Worm (Caenorhabditis elegans) whole organism, mixed stage, embryonic: Measurements from ENCODE around the gene nas-3.

ENCODE experiments used
- M03D4.4 ChIP-seq: sonication (generic microtip); optimal IDR thresholded peaks from 2 replicates; lab custom pipeline; 2017; ENCODE audit warnings: mild to moderate bottlenecking, missing genetic modification characterization, missing compliant biosample characterization
- blmp-1 ChIP-seq: fragments of 150-350 bp; optimal IDR thresholded peaks from 2 replicates; lab custom pipeline; 2014; ENCODE audit warnings: missing biosample characterization, missing genetic modification characterization
- elt-1 ChIP-seq: sonication (generic microtip); optimal IDR thresholded peaks from 2 replicates; lab custom pipeline; 2017; ENCODE audit warnings: missing genetic modification characterization, mild to moderate bottlenecking, missing compliant biosample characterization, antibody characterized with exemption, moderate library complexity, borderline replicate concordance; ENCODE audit not compliant: insufficient read depth
- ham-2 ChIP-seq: fragments of 200-800 bp; sonication (Bioruptor generic); optimal IDR thresholded peaks from 2 replicates; lab custom pipeline; 2018; ENCODE audit warnings: mild to moderate bottlenecking, missing genetic modification characterization, missing compliant biosample characterization
- lsy-2 ChIP-seq: fragments of 150-350 bp; optimal IDR thresholded peaks from 2 replicates; lab custom pipeline; 2014; ENCODE audit warnings: missing biosample characterization, missing genetic modification characterization
- mab-5 ChIP-seq: fragments of 150-350 bp; optimal IDR thresholded peaks from 2 replicates; lab custom pipeline; 2014; ENCODE audit warnings: missing biosample characterization, missing genetic modification characterization
- mep-1 ChIP-seq: fragments of 150-350 bp; optimal IDR thresholded peaks from 2 replicates; lab custom pipeline; 2017; ENCODE audit warnings: missing biosample characterization, missing genetic modification reagents, missing genetic modification characterization, inconsistent platforms
- mls-2 ChIP-seq: sonication (generic microtip); optimal IDR thresholded peaks from 2 replicates; lab custom pipeline; 2016; ENCODE audit warnings: mild to moderate bottlenecking, missing genetic modification characterization, moderate library complexity, missing compliant biosample characterization
- nhr-2 ChIP-seq: fragments of 150-350 bp; optimal IDR thresholded peaks from 2 replicates; lab custom pipeline; 2014; ENCODE audit warnings: missing biosample characterization, missing genetic modification characterization
- nhr-237 ChIP-seq: fragments of 150-350 bp; optimal IDR thresholded peaks from 2 replicates; lab custom pipeline; 2014; ENCODE audit warnings: missing biosample characterization, missing genetic modification characterization
- snpc-4 ChIP-seq: fragments of 150-350 bp; optimal IDR thresholded peaks from 2 replicates; lab custom pipeline; 2014; ENCODE audit warnings: missing biosample characterization, missing genetic modification characterization
- unc-120 ChIP-seq: sonication (generic microtip); optimal IDR thresholded peaks from 2 replicates; lab custom pipeline; 2017; ENCODE audit warnings: missing genetic modification characterization, missing compliant biosample characterization; ENCODE audit not compliant: poor library complexity, severe bottlenecking
- unc-39 ChIP-seq: fragments of 150-350 bp; optimal IDR thresholded peaks from 2 replicates; lab custom pipeline; 2014; ENCODE audit warnings: missing biosample characterization, missing genetic modification characterization
- unc-62 ChIP-seq: fragments of 150-350 bp; optimal IDR thresholded peaks from 2 replicates; lab custom pipeline; 2014; ENCODE audit warnings: missing biosample characterization, missing genetic modification reagents, missing genetic modification characterization

DNA sequence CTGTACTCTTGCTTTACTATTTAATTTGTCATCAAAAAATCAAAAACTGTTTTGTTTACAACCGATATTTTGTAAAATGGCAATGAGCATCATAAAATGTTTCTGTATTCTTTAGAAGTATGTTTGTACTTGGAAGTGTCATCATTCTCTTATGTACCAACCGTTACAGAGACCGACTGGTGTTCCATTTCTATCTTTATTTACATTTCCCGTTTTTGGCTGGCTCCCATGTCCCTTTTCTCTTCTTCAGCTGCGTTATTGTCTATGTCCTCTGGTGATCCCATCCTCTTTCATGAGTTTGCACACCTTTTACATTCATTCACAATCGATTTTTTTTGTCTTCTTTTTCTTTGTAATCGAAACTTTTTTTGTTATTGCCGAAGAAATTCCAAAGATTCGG lies 26.5 kb upstream of the nas-3 start:
- TF ChIP-seq ham-2 (GFP tag; lab: Kevin White, UChicago): no peak
- TF ChIP-seq mep-1 (tag; lab: Kevin White, UChicago): no peak
- TF ChIP-seq snpc-4 (tag; lab: Kevin White, UChicago): no peak
- TF ChIP-seq unc-62 (GFP tag; lab: Kevin White, UChicago): no peak
- TF ChIP-seq M03D4.4 (tag; lab: Kevin White, UChicago): no peak
- TF ChIP-seq elt-1 (tag; lab: Kevin White, UChicago): no peak
- no peak for TF ChIP-seq unc-39 (tag; lab: Kevin White, UChicago)
- TF ChIP-seq lsy-2 (tag; lab: Kevin White, UChicago): no peak
- TF ChIP-seq mab-5 (tag; lab: Kevin White, UChicago): no peak
- TF ChIP-seq unc-120 (tag; lab: Kevin White, UChicago): no peak
- no peak for TF ChIP-seq nhr-237 (tag; lab: Kevin White, UChicago)
- no peak for TF ChIP-seq blmp-1 (tag; lab: Kevin White, UChicago)
- no peak for TF ChIP-seq mls-2 (tag; lab: Kevin White, UChicago)
- TF ChIP-seq nhr-2 (tag; lab: Kevin White, UChicago): no peak
